Fruit fly (Drosophila melanogaster): ENCODE results near the gene Gagr.

- no peak for TF ChIP-seq CG1620 (GFP tag; optimal IDR thresholded peaks at IDR 0.05)
- no peak for TF ChIP-seq Clk (GFP tag; optimal IDR thresholded peaks at IDR 0.05)
- no peak for TF ChIP-seq Crg-1 (GFP tag; optimal IDR thresholded peaks at IDR 0.05)
- TF ChIP-seq Mnt (GFP tag; optimal IDR thresholded peaks at IDR 0.05), result no peak
- TF ChIP-seq bab1 (GFP tag; optimal IDR thresholded peaks at IDR 0.05), result no peak
- TF ChIP-seq CG7101 (tag; optimal IDR thresholded peaks at IDR 0.05), result no peak
- no peak for TF ChIP-seq CG5204 (GFP tag; optimal IDR thresholded peaks at IDR 0.05)
- TF ChIP-seq CG7045 (GFP tag; optimal IDR thresholded peaks at IDR 0.05), result no peak
- no peak for TF ChIP-seq toe (GFP tag; optimal IDR thresholded peaks at IDR 0.05)
Observed at dm6 chr3L:16409440-16410233, 15.3 kb downstream of the Gagr start.

Data from whole organism, adult.